Fruit fly (Drosophila melanogaster) whole organism, wandering third instar larva: ENCODE data around the gene ddbt.

ENCODE experiments used
- Abd-B ChIP-seq: fragments of >200 bp; optimal IDR thresholded peaks from 2 replicates; lab custom pipeline; 2017; ENCODE audit warnings: missing biosample characterization, missing genetic modification characterization
- CG32264 ChIP-seq: fragments of 200-800 bp; sonication (Bioruptor generic); optimal IDR thresholded peaks from 2 replicates; lab custom pipeline; 2016; ENCODE audit warnings: missing biosample characterization, missing genetic modification characterization
- CG9705 ChIP-seq: fragments of 200-800 bp; sonication (Bioruptor generic); optimal IDR thresholded peaks from 2 replicates; lab custom pipeline; 2018; ENCODE audit warnings: missing biosample characterization, mild to moderate bottlenecking, missing genetic modification characterization
- CrebA ChIP-seq: fragments of 200-800 bp; sonication (Bioruptor generic); optimal IDR thresholded peaks from 2 replicates; lab custom pipeline; 2016; ENCODE audit warnings: missing biosample characterization, mild to moderate bottlenecking, missing genetic modification characterization, borderline replicate concordance
- Dfd ChIP-seq: fragments of >200 bp; optimal IDR thresholded peaks from 2 replicates; lab custom pipeline; 2017; ENCODE audit warnings: missing biosample characterization, missing genetic modification characterization
- Dif ChIP-seq: fragments of 200-275, 200-300 bp; sonication (Bioruptor generic); optimal IDR thresholded peaks from 2 replicates; lab custom pipeline; 2018; ENCODE audit warnings: missing biosample characterization, missing genetic modification characterization; ENCODE audit not compliant: partially characterized antibody
- GATAd ChIP-seq: sonication (Bioruptor generic); optimal IDR thresholded peaks from 2 replicates; lab custom pipeline; 2016; ENCODE audit warnings: missing biosample characterization, missing genetic modification characterization
- HLH106 ChIP-seq: fragments of 200-800 bp; optimal IDR thresholded peaks from 3 replicates; lab custom pipeline; 2019; ENCODE audit warnings: missing biosample characterization, mild to moderate bottlenecking, missing genetic modification characterization, moderate library complexity
- Hnf4 ChIP-seq: fragments of 200-800 bp; sonication (Bioruptor generic); optimal IDR thresholded peaks from 2 replicates; lab custom pipeline; 2016; ENCODE audit warnings: missing biosample characterization, mild to moderate bottlenecking, missing genetic modification characterization
- Hr78 ChIP-seq: fragments of >200 bp; optimal IDR thresholded peaks from 2 replicates; lab custom pipeline; 2017; ENCODE audit warnings: missing biosample characterization, missing genetic modification characterization
- Hr83 ChIP-seq: fragments of 200-300 bp; sonication (Bioruptor generic); optimal IDR thresholded peaks from 2 replicates; lab custom pipeline; 2016; ENCODE audit warnings: missing biosample characterization, mild to moderate bottlenecking, missing genetic modification characterization, moderate library complexity; ENCODE audit not compliant: poor library complexity, severe bottlenecking
- Jra ChIP-seq: sonication (Bioruptor generic); optimal IDR thresholded peaks from 2 replicates; lab custom pipeline; 2016; ENCODE audit warnings: missing biosample characterization, missing genetic modification characterization
- Mio ChIP-seq: sonication (Bioruptor generic); optimal IDR thresholded peaks from 2 replicates; lab custom pipeline; 2016; ENCODE audit warnings: missing biosample characterization, missing genetic modification characterization
- Myc ChIP-seq: fragments of >200 bp; optimal IDR thresholded peaks from 2 replicates; lab custom pipeline; 2017
- N ChIP-seq: fragments of >200 bp; optimal IDR thresholded peaks from 2 replicates; lab custom pipeline; 2018; ENCODE audit warnings: missing biosample characterization, missing external identifiers, missing genetic modification characterization
- OdsH ChIP-seq: fragments of 200-800 bp; sonication (Bioruptor generic); optimal IDR thresholded peaks from 2 replicates; lab custom pipeline; 2016; ENCODE audit warnings: missing biosample characterization, mild to moderate bottlenecking, missing genetic modification characterization
- Rel ChIP-seq, 2 experiments: fragments of 200-800 bp; sonication (Bioruptor generic) in 1 of 2; optimal IDR thresholded peaks; 2 replicates in 1 of 2; 3 replicates in 1 of 2; lab custom pipeline; 2016 to 2019; ENCODE audit warnings: mild to moderate bottlenecking in 2 of 2, missing biosample characterization in 2 of 2, missing genetic modification characterization in 2 of 2, moderate library complexity in 1 of 2
- Sp1 ChIP-seq: fragments of 200-800 bp; sonication (Bioruptor generic); optimal IDR thresholded peaks from 3 replicates; lab custom pipeline; 2019; ENCODE audit warnings: missing biosample characterization, mild to moderate bottlenecking, missing genetic modification characterization, moderate library complexity
- Vsx2 ChIP-seq: fragments of 200-300, 225-300 bp; sonication (Bioruptor generic); optimal IDR thresholded peaks from 2 replicates; lab custom pipeline; 2018; ENCODE audit warnings: missing biosample characterization, missing genetic modification characterization; ENCODE audit not compliant: partially characterized antibody
- br ChIP-seq: fragments of 200-800 bp; sonication (Bioruptor generic); optimal IDR thresholded peaks from 2 replicates; lab custom pipeline; 2016; ENCODE audit warnings: missing biosample characterization, missing genetic modification characterization
- brk ChIP-seq: fragments of 200-800 bp; sonication (Bioruptor generic); optimal IDR thresholded peaks from 2 replicates; lab custom pipeline; 2016; ENCODE audit warnings: missing biosample characterization, mild to moderate bottlenecking, missing genetic modification characterization
- dl ChIP-seq, 2 experiments: fragments of 175-275, 200-275 bp in 1 of 2; fragments of 200-275 bp in 1 of 2; sonication (Bioruptor generic); optimal IDR thresholded peaks; lab custom pipeline; 2018; ENCODE audit warnings: mild to moderate bottlenecking in 2 of 2, missing biosample characterization in 2 of 2, missing genetic modification characterization in 2 of 2, moderate library complexity in 2 of 2; ENCODE audit not compliant: partially characterized antibody in 2 of 2, insufficient read depth in 1 of 2
- dmrt93B ChIP-seq: fragments of 200-800 bp; sonication (Bioruptor generic); optimal IDR thresholded peaks from 2 replicates; lab custom pipeline; 2018; ENCODE audit warnings: missing biosample characterization, mild to moderate bottlenecking, missing genetic modification characterization
- dsf ChIP-seq: sonication (Bioruptor generic); optimal IDR thresholded peaks from 2 replicates; lab custom pipeline; 2016; ENCODE audit warnings: missing biosample characterization, missing genetic modification characterization, borderline replicate concordance
- ey ChIP-seq: fragments of 200-800 bp; sonication (Bioruptor generic); optimal IDR thresholded peaks from 2 replicates; lab custom pipeline; 2016; ENCODE audit warnings: missing biosample characterization, missing genetic modification characterization
- foxo ChIP-seq, 2 experiments: fragments of 200-800 bp; sonication (Bioruptor generic); optimal IDR thresholded peaks; 2 replicates in 1 of 2; 3 replicates in 1 of 2; lab custom pipeline; 2016 to 2017; ENCODE audit warnings: missing biosample characterization in 2 of 2, missing genetic modification characterization in 2 of 2
- fru ChIP-seq: fragments of 200-800 bp; sonication (Bioruptor generic); optimal IDR thresholded peaks from 3 replicates; lab custom pipeline; 2016; ENCODE audit warnings: missing biosample characterization, mild to moderate bottlenecking, missing genetic modification characterization
- h ChIP-seq: fragments of 200-800 bp; sonication (Bioruptor generic); optimal IDR thresholded peaks from 3 replicates; lab custom pipeline; 2016; ENCODE audit warnings: missing biosample characterization, mild to moderate bottlenecking, missing genetic modification characterization
- jim ChIP-seq: fragments of 175-275, 200-325 bp; sonication (Bioruptor generic); optimal IDR thresholded peaks from 2 replicates; lab custom pipeline; 2016; ENCODE audit warnings: missing biosample characterization, mild to moderate bottlenecking, missing genetic modification characterization
- lola ChIP-seq: fragments of >200 bp; optimal IDR thresholded peaks from 2 replicates; lab custom pipeline; 2017; ENCODE audit warnings: missing biosample characterization, missing genetic modification characterization
- pan ChIP-seq: fragments of >200 bp; optimal IDR thresholded peaks from 2 replicates; lab custom pipeline; 2017
- psq ChIP-seq: fragments of 200-800 bp; sonication (Bioruptor generic); optimal IDR thresholded peaks from 3 replicates; lab custom pipeline; 2017; ENCODE audit warnings: missing biosample characterization, mild to moderate bottlenecking, missing genetic modification characterization, moderate library complexity
- rgr ChIP-seq: fragments of 200-800 bp; sonication (Bioruptor generic); optimal IDR thresholded peaks from 3 replicates; lab custom pipeline; 2016; ENCODE audit warnings: missing biosample characterization, mild to moderate bottlenecking, missing genetic modification characterization
- sage ChIP-seq: fragments of 200-800 bp; sonication (Bioruptor generic); optimal IDR thresholded peaks from 2 replicates; lab custom pipeline; 2016; ENCODE audit warnings: missing biosample characterization, mild to moderate bottlenecking, missing genetic modification characterization
- sv ChIP-seq: fragments of 200-800 bp; sonication (Bioruptor generic); optimal IDR thresholded peaks from 3 replicates; lab custom pipeline; 2016; ENCODE audit warnings: missing biosample characterization, missing genetic modification characterization
- tai ChIP-seq: sonication (Bioruptor generic); optimal IDR thresholded peaks from 2 replicates; lab custom pipeline; 2016; ENCODE audit warnings: missing biosample characterization, missing genetic modification characterization
- usp ChIP-seq: fragments of >200 bp; optimal IDR thresholded peaks from 2 replicates; lab custom pipeline; 2017; ENCODE audit warnings: missing biosample characterization, missing genetic modification characterization
- woc ChIP-seq: sonication (Bioruptor generic); optimal IDR thresholded peaks from 2 replicates; lab custom pipeline; 2016; ENCODE audit warnings: missing biosample characterization, mild to moderate bottlenecking, missing genetic modification characterization

The ddbt gene

DNA sequence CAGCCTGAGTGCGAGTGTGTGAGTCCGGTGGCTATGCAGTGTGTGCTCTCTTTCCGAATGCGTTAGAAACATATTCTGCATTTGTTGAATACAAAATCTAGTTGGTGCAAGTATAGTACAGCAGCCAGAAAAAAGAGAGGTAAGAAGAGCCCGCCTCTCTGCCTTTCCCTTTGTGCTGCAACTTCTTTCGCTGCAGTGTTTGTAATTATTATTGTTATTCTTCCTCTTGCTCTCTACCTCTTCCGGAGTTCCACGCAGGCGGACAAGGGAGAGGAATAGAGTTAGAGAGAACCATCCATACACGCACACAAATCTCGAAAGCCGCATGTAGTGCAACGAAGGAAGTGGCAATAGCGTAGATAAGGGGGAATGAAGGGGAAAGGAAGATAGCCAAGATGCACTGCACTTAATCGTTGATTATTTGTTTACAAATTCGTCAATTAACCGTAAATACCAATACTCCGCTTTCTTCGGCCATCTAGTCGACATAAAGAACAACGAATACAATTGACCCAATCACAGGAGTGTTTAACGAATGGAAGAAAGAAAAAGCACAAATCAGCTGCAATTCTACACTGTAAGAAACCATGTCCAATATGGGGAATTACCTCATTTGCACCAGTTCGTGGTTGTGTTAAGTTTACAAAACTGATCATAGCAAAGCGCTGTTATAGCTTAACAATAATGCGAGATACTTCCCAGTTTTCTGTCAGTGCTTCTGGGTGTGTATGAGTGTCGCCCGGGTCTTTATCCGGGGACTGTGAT, 30.9 kb downstream of the ddbt start:
- TF ChIP-seq dl (GFP tag; optimal IDR thresholded peaks at IDR 0.05; lab: Kevin White, UChicago; ENCODE audit: insufficient read depth in 1 of 2, partially characterized antibody in 2 of 2) (peak in 1 of 2 experiments; percentile 6), fru (GFP tag; lab: Kevin White, UChicago) (peak; percentile 78), dmrt93B (peak; percentile 40), ey (peak; percentile 85), sv (GFP tag; lab: Kevin White, UChicago) (peak; percentile 65), CG32264 (GFP tag; lab: Kevin White, UChicago) (peak; percentile 30), tai (GFP tag; lab: Kevin White, UChicago) (no peak), HLH106 (tag; lab: Kevin White, UChicago) (peak; percentile 39), CrebA (GFP tag; lab: Kevin White, UChicago) (no peak), Hnf4 (peak; percentile 65), woc (peak; percentile 67), lola (GFP tag; lab: Kevin White, UChicago) (no peak), N (GFP tag; lab: Kevin White, UChicago) (no peak), Hr78 (GFP tag; lab: Kevin White, UChicago) (no peak), rgr (peak; percentile 80), Sp1 (GFP tag; lab: Kevin White, UChicago) (peak; percentile 52), foxo (GFP tag; optimal IDR thresholded peaks at IDR 0.05; lab: Kevin White, UChicago) (peak in 1 of 2 experiments; percentile 84), Mio (GFP tag; lab: Kevin White, UChicago) (no peak), pan (no peak), Myc (lab: Kevin White, UChicago) (no peak), Jra (GFP tag; lab: Kevin White, UChicago) (peak; percentile 42), Vsx2 (GFP tag; lab: Kevin White, UChicago) (no peak), dsf (GFP tag; lab: Kevin White, UChicago) (no peak), psq (peak; percentile 76), jim (GFP tag; lab: Kevin White, UChicago) (no peak), Dif (no peak), usp (GFP tag; lab: Kevin White, UChicago) (no peak), brk (peak; percentile 4), Dfd (GFP tag; lab: Kevin White, UChicago) (no peak), Hr83 (no peak), br (GFP tag; lab: Kevin White, UChicago) (peak; percentile 75), CG9705 (no peak), Rel (GFP tag; optimal IDR thresholded peaks at IDR 0.05; lab: Kevin White, UChicago) (peak; percentile 15), Rel (tag; optimal IDR thresholded peaks at IDR 0.05; lab: Kevin White, UChicago) (peak; percentile 24), OdsH (GFP tag; lab: Kevin White, UChicago) (peak; percentile 66), sage (GFP tag; lab: Kevin White, UChicago) (peak; percentile 6), GATAd (no peak), h (peak; percentile 84), Abd-B (GFP tag; lab: Kevin White, UChicago) (no peak)

DNA sequence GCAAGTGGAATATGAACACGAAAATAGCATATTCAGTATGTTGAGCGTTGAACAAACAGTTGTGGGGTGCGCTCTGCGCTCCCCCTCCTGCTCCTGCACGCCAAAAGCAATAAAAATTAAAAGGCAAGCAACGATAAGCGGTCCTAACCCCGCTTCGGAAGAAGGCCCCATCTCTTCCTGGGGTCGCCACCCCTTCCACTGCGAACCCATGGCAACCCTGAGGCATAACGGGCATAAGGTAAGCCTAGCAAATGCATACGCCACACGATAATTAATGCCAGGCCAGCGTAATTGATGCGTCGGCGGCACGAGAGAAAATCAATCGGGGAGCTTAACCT, 31.5 kb downstream of the ddbt start:
- TF ChIP-seq br (GFP tag; lab: Kevin White, UChicago) = no peak
- no peak for TF ChIP-seq GATAd

DNA sequence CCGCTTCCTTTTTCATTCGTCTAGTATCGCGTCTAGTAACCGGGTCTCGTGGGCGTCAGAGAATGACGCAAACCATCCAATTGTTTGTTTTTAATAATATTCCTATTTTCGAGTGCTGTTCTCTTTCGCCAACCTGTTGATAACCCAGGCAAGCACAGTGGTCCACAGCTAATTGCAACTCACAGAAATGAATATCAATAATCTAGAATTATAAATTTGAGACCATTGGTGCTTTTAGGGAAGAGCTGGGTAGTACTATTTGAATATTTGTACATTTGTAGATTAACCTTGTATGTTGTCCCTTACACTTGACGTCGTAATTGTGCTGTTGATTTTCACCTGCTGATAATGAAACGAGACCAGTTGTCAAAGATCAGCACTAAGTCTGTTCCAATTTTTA, 32.9 kb downstream of the ddbt start:
- TF ChIP-seq OdsH (GFP tag; lab: Kevin White, UChicago) = peak; percentile 25
- peak; percentile 44 for TF ChIP-seq rgr
- no peak for TF ChIP-seq Hr78 (GFP tag; lab: Kevin White, UChicago)
- TF ChIP-seq sage (GFP tag; lab: Kevin White, UChicago) = no peak
- TF ChIP-seq Abd-B (GFP tag; lab: Kevin White, UChicago) = no peak
- TF ChIP-seq Myc (lab: Kevin White, UChicago) = no peak
- TF ChIP-seq pan = no peak
- no peak for TF ChIP-seq N (GFP tag; lab: Kevin White, UChicago)
- TF ChIP-seq tai (GFP tag; lab: Kevin White, UChicago) = no peak
- TF ChIP-seq Dfd (GFP tag; lab: Kevin White, UChicago) = no peak
- TF ChIP-seq sv (GFP tag; lab: Kevin White, UChicago) = no peak
- TF ChIP-seq foxo (GFP tag; optimal IDR thresholded peaks at IDR 0.05; lab: Kevin White, UChicago) = peak in 1 of 2 experiments; percentile 39
- no peak for TF ChIP-seq psq
- no peak for TF ChIP-seq lola (GFP tag; lab: Kevin White, UChicago)
- no peak for TF ChIP-seq dmrt93B
- no peak for TF ChIP-seq dsf (GFP tag; lab: Kevin White, UChicago)
- peak; percentile 25 for TF ChIP-seq fru (GFP tag; lab: Kevin White, UChicago)
- TF ChIP-seq Dif = no peak
- no peak for TF ChIP-seq Rel (GFP tag; optimal IDR thresholded peaks at IDR 0.05; lab: Kevin White, UChicago)
- no peak for TF ChIP-seq Rel (tag; optimal IDR thresholded peaks at IDR 0.05; lab: Kevin White, UChicago)
- TF ChIP-seq Jra (GFP tag; lab: Kevin White, UChicago) = no peak
- TF ChIP-seq h = peak; percentile 42
- TF ChIP-seq Hr83 = no peak
- TF ChIP-seq jim (GFP tag; lab: Kevin White, UChicago) = no peak
- no peak for TF ChIP-seq Vsx2 (GFP tag; lab: Kevin White, UChicago)
- no peak for TF ChIP-seq dl (GFP tag; optimal IDR thresholded peaks at IDR 0.05; lab: Kevin White, UChicago; ENCODE audit: insufficient read depth in 1 of 2, partially characterized antibody in 2 of 2)
- TF ChIP-seq GATAd = no peak
- no peak for TF ChIP-seq CrebA (GFP tag; lab: Kevin White, UChicago)
- TF ChIP-seq br (GFP tag; lab: Kevin White, UChicago) = peak; percentile 22
- peak; percentile 38 for TF ChIP-seq ey
- TF ChIP-seq CG9705 = no peak
- peak; percentile 8 for TF ChIP-seq woc
- no peak for TF ChIP-seq usp (GFP tag; lab: Kevin White, UChicago)
- TF ChIP-seq HLH106 (tag; lab: Kevin White, UChicago) = no peak
- TF ChIP-seq brk = no peak
- TF ChIP-seq CG32264 (GFP tag; lab: Kevin White, UChicago) = no peak
- no peak for TF ChIP-seq Mio (GFP tag; lab: Kevin White, UChicago)
- TF ChIP-seq Hnf4 = no peak
- no peak for TF ChIP-seq Sp1 (GFP tag; lab: Kevin White, UChicago)
- TF ChIP-seq, all 38 proteins: peak for 8
